Worm (Caenorhabditis elegans): ENCODE measurements around the gene Y53C12B.7.

DNA sequence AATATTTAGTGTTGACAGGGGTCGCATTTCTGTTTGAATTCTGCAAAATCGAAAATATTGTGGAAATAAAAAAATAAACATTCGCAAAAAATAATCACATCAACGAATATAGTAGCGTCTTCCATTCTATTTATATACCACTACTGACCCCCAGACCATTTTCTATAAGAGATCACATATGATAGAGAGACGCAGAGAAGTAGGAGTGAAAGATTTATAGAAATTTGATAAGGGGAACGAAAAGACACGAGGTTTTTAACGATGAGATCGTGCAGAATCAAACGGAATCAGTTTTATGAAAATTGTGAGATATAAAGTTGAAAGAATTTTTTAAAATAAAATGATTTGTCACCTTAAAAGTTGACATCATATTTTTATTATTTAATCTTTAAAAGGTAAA, 740 bp downstream of the Y53C12B.7 start:
- TF ChIP-seq alr-1 (tag; optimal IDR thresholded peaks at IDR 0.05) (no peak), R02D3.7 (tag; optimal IDR thresholded peaks at IDR 0.05) (no peak), elt-1 (tag; optimal IDR thresholded peaks at IDR 0.05) (no peak), snpc-4 (tag; optimal IDR thresholded peaks at IDR 0.05) (no peak), unc-62 (GFP tag; optimal IDR thresholded peaks at IDR 0.05) (no peak), unc-55 (GFP tag; optimal IDR thresholded peaks at IDR 0.05) (no peak), elt-3 (tag; optimal IDR thresholded peaks at IDR 0.05) (no peak), crh-2 (tag; optimal IDR thresholded peaks at IDR 0.05) (no peak), lin-39 (tag; optimal IDR thresholded peaks at IDR 0.05) (no peak), skn-1 (tag; optimal IDR thresholded peaks at IDR 0.05) (no peak), nhr-11 (tag; optimal IDR thresholded peaks at IDR 0.05) (no peak), nhr-10 (tag; optimal IDR thresholded peaks at IDR 0.05) (no peak)
